Worm (Caenorhabditis elegans): Measurements from ENCODE around the gene K07C11.10.

DNA sequence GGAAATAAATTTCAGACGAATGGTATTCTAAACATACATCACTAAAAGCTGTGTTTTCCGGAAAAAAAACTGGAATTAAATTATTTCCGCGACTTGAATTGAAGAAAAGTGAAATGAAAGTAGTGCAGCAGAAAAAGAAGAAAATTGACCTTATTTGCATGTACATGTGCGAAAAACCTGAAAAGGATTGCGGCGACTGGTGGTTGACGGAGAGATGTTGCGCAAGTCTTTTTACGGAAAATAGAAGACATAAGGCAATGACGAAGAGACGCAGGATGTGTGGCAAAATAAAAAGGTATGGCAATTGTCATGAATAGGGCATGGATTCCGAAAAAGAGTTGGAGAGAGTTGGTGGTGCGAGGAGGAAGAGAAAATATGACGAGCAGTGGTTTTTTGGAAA is 28.3 kb upstream of the K07C11.10 start:
- TF ChIP-seq sma-3 (GFP tag; optimal IDR thresholded peaks at IDR 0.05), result no peak
- no peak for TF ChIP-seq nhr-11 (tag; optimal IDR thresholded peaks at IDR 0.05)
- TF ChIP-seq F13H6.1 (tag; optimal IDR thresholded peaks at IDR 0.05), result no peak
- TF ChIP-seq ztf-4 (tag; optimal IDR thresholded peaks at IDR 0.05), result no peak
- TF ChIP-seq elt-1 (tag; optimal IDR thresholded peaks at IDR 0.05), result no peak
- no peak for TF ChIP-seq lin-39 (tag; optimal IDR thresholded peaks at IDR 0.05)
- no peak for TF ChIP-seq fos-1 (tag; optimal IDR thresholded peaks at IDR 0.05)
- no peak for TF ChIP-seq ztf-1 (GFP tag; conservative IDR thresholded peaks at IDR 0.05)
- no peak for TF ChIP-seq skn-1 (tag; optimal IDR thresholded peaks at IDR 0.05)
- no peak for TF ChIP-seq mdl-1 (tag; optimal IDR thresholded peaks at IDR 0.05)
- no peak for TF ChIP-seq alr-1 (tag; optimal IDR thresholded peaks at IDR 0.05)
- no peak for TF ChIP-seq snpc-4 (tag; optimal IDR thresholded peaks at IDR 0.05)
- no peak for TF ChIP-seq nhr-77 (tag; optimal IDR thresholded peaks at IDR 0.05)
- no peak for TF ChIP-seq unc-62 (GFP tag; optimal IDR thresholded peaks at IDR 0.05)
